Worm (Caenorhabditis elegans) whole organism, L4 larva: Measurements from ENCODE around the gene T13C5.9.

Experiments
- F26F4.8 ChIP-seq: fragments of 200-800 bp; sonication (Bioruptor generic); conservative IDR thresholded peaks from 2 replicates; pipeline ENCODE4 v1.3.6; 2022; ENCODE audit warnings: missing genetic modification characterization, missing compliant biosample characterization
- F49E8.2 ChIP-seq: sonication (generic microtip); optimal IDR thresholded peaks from 2 replicates; lab custom pipeline; 2016; ENCODE audit warnings: missing compliant biosample characterization, mild to moderate bottlenecking, missing genetic modification characterization, borderline replicate concordance
- R02D3.7 ChIP-seq: fragments of 150-350 bp; sonication (generic microtip); optimal IDR thresholded peaks from 3 replicates; lab custom pipeline; 2014; ENCODE audit warnings: missing biosample characterization, missing genetic modification characterization
- T26A8.4 ChIP-seq: fragments of 200-800 bp; sonication (Bioruptor generic); IDR thresholded peaks from 2 replicates; pipeline ENCODE4 v1.3.6; 2022; ENCODE audit warnings: missing genetic modification characterization, missing compliant biosample characterization
- Y105C5A.15 ChIP-seq: fragments of 200-800 bp; sonication (Bioruptor generic); IDR thresholded peaks from 2 replicates; pipeline ENCODE4 v1.3.6; 2022; ENCODE audit warnings: missing genetic modification characterization, missing compliant biosample characterization
- Y48G9A.11 ChIP-seq: fragments of 200-800 bp; sonication (Bioruptor generic); IDR thresholded peaks from 2 replicates; pipeline ENCODE4 v1.3.6; 2022; ENCODE audit warnings: missing genetic modification reagents, missing genetic modification characterization, missing compliant biosample characterization
- ZK546.5 ChIP-seq, 2 experiments: sonication (generic microtip); optimal IDR thresholded peaks; 2 replicates each; lab custom pipeline; 2017; ENCODE audit warnings: missing biosample characterization in 2 of 2, missing genetic modification characterization in 2 of 2
- aha-1 ChIP-seq: fragments of 150-350 bp; peaks from one replicate; lab custom pipeline; 2014; ENCODE audit warnings: missing biosample characterization, missing genetic modification characterization
- ceh-20 ChIP-seq: fragments of 200-800 bp; sonication (Bioruptor generic); IDR thresholded peaks from 2 replicates; pipeline ENCODE4 v1.3.6; 2022; ENCODE audit warnings: missing genetic modification reagents, missing genetic modification characterization, missing compliant biosample characterization
- ceh-28 ChIP-seq: fragments of 150-350 bp; optimal IDR thresholded peaks from 2 replicates; lab custom pipeline; 2014; ENCODE audit warnings: missing biosample characterization, missing genetic modification reagents, missing genetic modification characterization
- ceh-32 ChIP-seq: sonication (generic microtip); optimal IDR thresholded peaks from 2 replicates; lab custom pipeline; 2016; ENCODE audit warnings: mild to moderate bottlenecking, missing genetic modification characterization, missing compliant biosample characterization; ENCODE audit not compliant: poor library complexity
- ceh-44 ChIP-seq: fragments of 200-800 bp; sonication (Bioruptor generic); IDR thresholded peaks from 2 replicates; pipeline ENCODE4 v1.3.6; 2022; ENCODE audit warnings: missing genetic modification reagents, missing genetic modification characterization, missing compliant biosample characterization
- ceh-62 ChIP-seq: sonication (generic microtip); optimal IDR thresholded peaks from 2 replicates; lab custom pipeline; 2017; ENCODE audit warnings: missing biosample characterization, missing genetic modification characterization
- ctbp-1 ChIP-seq: fragments of 200-800 bp; sonication (Bioruptor generic); IDR thresholded peaks from 2 replicates; pipeline ENCODE4 v1.3.6; 2022; ENCODE audit warnings: missing genetic modification reagents, missing genetic modification characterization, missing compliant biosample characterization
- daf-12 ChIP-seq: fragments of 150-350 bp; optimal IDR thresholded peaks from 2 replicates; lab custom pipeline; 2014; ENCODE audit warnings: missing biosample characterization, missing genetic modification reagents, missing genetic modification characterization
- daf-16 ChIP-seq, 3 experiments: sonication (generic microtip); optimal IDR thresholded peaks; 2 replicates each; lab custom pipeline; 2016 to 2017; ENCODE audit warnings: missing genetic modification characterization in 3 of 3, missing genetic modification reagents in 3 of 3, mild to moderate bottlenecking in 2 of 3, missing compliant biosample characterization in 2 of 3, missing biosample characterization in 1 of 3, moderate library complexity in 1 of 3
- daf-19 ChIP-seq: fragments of 200-800 bp; sonication (Bioruptor generic); conservative IDR thresholded peaks from 2 replicates; pipeline ENCODE4 v1.3.6; 2022; ENCODE audit warnings: missing genetic modification characterization, missing compliant biosample characterization
- daf-8 ChIP-seq: fragments of 200-800 bp; sonication (Bioruptor generic); IDR thresholded peaks from 2 replicates; pipeline ENCODE4 v1.3.6; 2022; ENCODE audit warnings: missing genetic modification characterization, missing compliant biosample characterization
- dmd-8 ChIP-seq: fragments of 200-800 bp; sonication (Bioruptor generic); IDR thresholded peaks from 2 replicates; pipeline ENCODE4 v1.3.6; 2022; ENCODE audit warnings: missing genetic modification characterization, missing compliant biosample characterization
- dmd-9 ChIP-seq: fragments of 200-800 bp; sonication (Bioruptor generic); IDR thresholded peaks from 2 replicates; pipeline ENCODE4 v1.3.6; 2022; ENCODE audit warnings: missing genetic modification reagents, missing genetic modification characterization, missing compliant biosample characterization
- duxl-1 ChIP-seq: sonication (generic microtip); optimal IDR thresholded peaks from 2 replicates; lab custom pipeline; 2016; ENCODE audit warnings: mild to moderate bottlenecking, missing genetic modification characterization, moderate library complexity, missing compliant biosample characterization; ENCODE audit not compliant: poor library complexity
- egl-27 ChIP-seq: sonication (generic microtip); optimal IDR thresholded peaks from 3 replicates; lab custom pipeline; 2017; ENCODE audit warnings: missing biosample characterization, missing genetic modification reagents, missing genetic modification characterization
- egl-43 ChIP-seq: fragments of 200-800 bp; sonication (Bioruptor generic); IDR thresholded peaks from 2 replicates; pipeline ENCODE4 v1.3.6; 2022; ENCODE audit warnings: missing genetic modification reagents, missing genetic modification characterization, missing compliant biosample characterization
- gei-8 ChIP-seq: fragments of 200-800 bp; sonication (Bioruptor generic); optimal IDR thresholded peaks from 2 replicates; lab custom pipeline; 2018; ENCODE audit warnings: mild to moderate bottlenecking, missing genetic modification characterization, missing compliant biosample characterization
- hif-1 ChIP-seq, 2 experiments: sonication (generic microtip); optimal IDR thresholded peaks; 2 replicates each; lab custom pipeline; 2016 to 2017; ENCODE audit warnings: missing compliant biosample characterization in 2 of 2, missing genetic modification characterization in 2 of 2, missing genetic modification reagents in 2 of 2, missing genotype in 2 of 2, mild to moderate bottlenecking in 1 of 2
- hlh-11 ChIP-seq: fragments of 200-800 bp; sonication (Bioruptor generic); optimal IDR thresholded peaks from 2 replicates; lab custom pipeline; 2018; ENCODE audit warnings: mild to moderate bottlenecking, missing genetic modification characterization, missing compliant biosample characterization
- hlh-30 ChIP-seq: sonication (generic microtip); optimal IDR thresholded peaks from 2 replicates; lab custom pipeline; 2017; ENCODE audit warnings: antibody characterized with exemption, mild to moderate bottlenecking, missing genetic modification characterization, missing compliant biosample characterization; ENCODE audit not compliant: insufficient read depth
- jun-1 ChIP-seq: fragments of 150-350 bp; optimal IDR thresholded peaks from 2 replicates; lab custom pipeline; 2014; ENCODE audit warnings: missing biosample characterization, missing genetic modification reagents, missing genetic modification characterization
- lim-7 ChIP-seq: fragments of 200-800 bp; sonication (Bioruptor generic); IDR thresholded peaks from 2 replicates; pipeline ENCODE4 v1.3.6; 2022; ENCODE audit warnings: missing genetic modification characterization, missing compliant biosample characterization
- lin-13 ChIP-seq: fragments of 150-350 bp; optimal IDR thresholded peaks from 2 replicates; lab custom pipeline; 2014; ENCODE audit warnings: missing biosample characterization, missing genetic modification reagents, missing genetic modification characterization
- lin-15B ChIP-seq: fragments of 150-350 bp; sonication (generic microtip); optimal IDR thresholded peaks from 3 replicates; lab custom pipeline; 2014; ENCODE audit warnings: missing biosample characterization, missing genetic modification characterization
- lin-38 ChIP-seq: fragments of 200-800 bp; sonication (Bioruptor generic); IDR thresholded peaks from 2 replicates; pipeline ENCODE4 v1.3.6; 2022; ENCODE audit warnings: missing genetic modification reagents, missing genetic modification characterization, missing compliant biosample characterization
- madf-9 ChIP-seq: fragments of 200-800 bp; sonication (Bioruptor generic); conservative IDR thresholded peaks from 2 replicates; pipeline ENCODE4 v1.3.6; 2022; ENCODE audit warnings: missing genetic modification reagents, missing genetic modification characterization, missing compliant biosample characterization
- mep-1 ChIP-seq: fragments of 150-350 bp; sonication (generic microtip); optimal IDR thresholded peaks from 3 replicates; lab custom pipeline; 2014; ENCODE audit warnings: missing biosample characterization, missing genetic modification characterization
- mes-2 ChIP-seq: sonication (generic microtip); optimal IDR thresholded peaks from 2 replicates; lab custom pipeline; 2016; ENCODE audit warnings: missing genotype, mild to moderate bottlenecking, missing genetic modification characterization, missing compliant biosample characterization; ENCODE audit not compliant: poor library complexity, severe bottlenecking
- mxl-3 ChIP-seq: fragments of 200-800 bp; sonication (Bioruptor generic); optimal IDR thresholded peaks from 2 replicates; lab custom pipeline; 2018; ENCODE audit warnings: mild to moderate bottlenecking, missing genetic modification characterization, missing compliant biosample characterization
- nhr-10 ChIP-seq: fragments of 150-350 bp; optimal IDR thresholded peaks from 2 replicates; lab custom pipeline; 2014; ENCODE audit warnings: missing biosample characterization, missing genetic modification characterization
- nhr-237 ChIP-seq: sonication (generic microtip); optimal IDR thresholded peaks from 2 replicates; lab custom pipeline; 2017; ENCODE audit warnings: missing biosample characterization, missing genetic modification characterization
- nhr-25 ChIP-seq: sonication (generic microtip); optimal IDR thresholded peaks from 2 replicates; lab custom pipeline; 2017; ENCODE audit warnings: missing genetic modification characterization, mild to moderate bottlenecking, missing compliant biosample characterization, antibody characterized with exemption, moderate library complexity, borderline replicate concordance; ENCODE audit not compliant: insufficient read depth
- nhr-42 ChIP-seq: fragments of 200-800 bp; sonication (Bioruptor generic); IDR thresholded peaks from 2 replicates; pipeline ENCODE4 v1.3.6; 2022; ENCODE audit warnings: missing genetic modification characterization, missing compliant biosample characterization
- nhr-76 ChIP-seq: fragments of 150-350 bp; optimal IDR thresholded peaks from 2 replicates; lab custom pipeline; 2014; ENCODE audit warnings: missing biosample characterization, missing genetic modification characterization
- pha-4 ChIP-seq, 2 experiments: fragments of 150-350 bp in 1 of 2; fragments of 200-800 bp in 1 of 2; sonication (Bioruptor generic) in 1 of 2; IDR thresholded peaks in 1 of 2; optimal IDR thresholded peaks in 1 of 2; 2 replicates each; pipeline versions ENCODE4 v1.3.6 to Lab custom; 2014 to 2022; ENCODE audit warnings: missing genetic modification characterization in 2 of 2, missing genetic modification reagents in 2 of 2, missing biosample characterization in 1 of 2, missing compliant biosample characterization in 1 of 2
- saeg-2 ChIP-seq: fragments of 200-800 bp; sonication (Bioruptor generic); IDR thresholded peaks from 2 replicates; pipeline ENCODE4 v1.3.6; 2022; ENCODE audit warnings: missing genetic modification reagents, missing genetic modification characterization, missing compliant biosample characterization
- sdz-12 ChIP-seq: fragments of 200-800 bp; sonication (Bioruptor generic); optimal IDR thresholded peaks from 2 replicates; lab custom pipeline; 2018; ENCODE audit warnings: mild to moderate bottlenecking, missing genetic modification characterization, missing compliant biosample characterization
- skn-1 ChIP-seq: fragments of 150-350 bp; optimal IDR thresholded peaks from 2 replicates; lab custom pipeline; 2014; ENCODE audit warnings: missing biosample characterization, missing genetic modification characterization
- snpc-4 ChIP-seq: fragments of 150-350 bp; optimal IDR thresholded peaks from 2 replicates; lab custom pipeline; 2014; ENCODE audit warnings: missing biosample characterization, missing genetic modification characterization
- tra-1 ChIP-seq: fragments of 200-800 bp; sonication (Bioruptor generic); IDR thresholded peaks from 2 replicates; pipeline ENCODE4 v1.3.6; 2022; ENCODE audit warnings: missing genetic modification reagents, missing genetic modification characterization, missing compliant biosample characterization
- zip-11 ChIP-seq: fragments of 200-800 bp; sonication (Bioruptor generic); IDR thresholded peaks from 2 replicates; pipeline ENCODE4 v1.3.6; 2022; ENCODE audit warnings: missing genetic modification characterization, missing compliant biosample characterization
- zip-2 ChIP-seq: fragments of 150-350 bp; optimal IDR thresholded peaks from 2 replicates; lab custom pipeline; 2014; ENCODE audit warnings: missing biosample characterization, missing genetic modification characterization
- ztf-11 ChIP-seq: fragments of 150-350 bp; optimal IDR thresholded peaks from 2 replicates; lab custom pipeline; 2014; ENCODE audit warnings: missing biosample characterization, missing genetic modification characterization

T13C5.9 gene

DNA sequence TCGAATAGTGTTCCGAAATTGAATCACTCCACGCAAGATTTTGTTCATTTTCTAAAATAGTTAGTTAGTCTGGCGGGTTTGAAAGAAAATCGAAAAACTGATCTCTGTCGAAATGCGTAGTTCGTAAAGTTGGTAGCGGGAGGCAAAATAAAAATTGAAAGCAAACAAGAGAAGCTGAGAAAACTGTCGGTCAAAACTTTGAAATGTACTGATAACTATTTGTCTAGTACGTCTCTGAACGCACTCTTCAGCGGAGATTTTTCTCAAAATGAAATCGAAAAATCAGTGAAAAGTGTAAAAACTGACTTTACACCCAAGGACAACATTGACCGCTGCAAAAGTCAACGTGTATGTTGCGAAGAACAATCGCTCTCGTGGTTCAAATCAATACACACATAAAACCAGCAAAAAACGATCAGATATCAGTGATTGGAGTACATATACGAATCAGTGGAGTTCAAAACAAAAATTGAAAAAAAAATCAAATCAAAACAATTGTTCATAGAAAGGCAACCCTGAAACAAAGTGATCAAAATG, 14.7 kb downstream of the T13C5.9 start, which contains the start of gene bca-1:
Gene bca-1, minus strand, starts transcription at position 51 of the 537 bp plus-strand sequence.
- TF ChIP-seq hlh-30 (tag; lab: Kevin White, UChicago) = peak; percentile 84
- TF ChIP-seq daf-8 (GFP tag; lab: Robert Waterston, UW) = no peak
- TF ChIP-seq egl-27 (tag; lab: Kevin White, UChicago) = no peak
- TF ChIP-seq duxl-1 (tag; lab: Kevin White, UChicago) = no peak
- TF ChIP-seq mxl-3 = peak; percentile 37
- peak in 1 of 2 experiments; percentile 22 for TF ChIP-seq daf-16 (GFP tag; optimal IDR thresholded peaks at IDR 0.05; lab: Kevin White, UChicago)
- TF ChIP-seq daf-16 (tag; optimal IDR thresholded peaks at IDR 0.05; lab: Kevin White, UChicago) = peak; percentile 53
- TF ChIP-seq daf-12 (tag; lab: Kevin White, UChicago) = no peak
- no peak for TF ChIP-seq tra-1 (GFP tag; lab: Robert Waterston, UW)
- no peak for TF ChIP-seq lin-38
- TF ChIP-seq nhr-76 (tag; lab: Kevin White, UChicago) = no peak
- no peak for TF ChIP-seq lim-7
- peak; percentile 65 for TF ChIP-seq hlh-11
- no peak for TF ChIP-seq daf-19 (GFP tag; lab: Robert Waterston, UW)
- TF ChIP-seq R02D3.7 = no peak
- TF ChIP-seq zip-11 (GFP tag; lab: Robert Waterston, UW) = no peak
- no peak for TF ChIP-seq skn-1 (tag; lab: Kevin White, UChicago)
- TF ChIP-seq mes-2 (tag; lab: Kevin White, UChicago) = no peak
- TF ChIP-seq jun-1 (tag; lab: Kevin White, UChicago) = no peak
- no peak for TF ChIP-seq lin-13 (GFP tag; lab: Kevin White, UChicago)
- TF ChIP-seq ceh-62 (tag; lab: Kevin White, UChicago) = no peak
- TF ChIP-seq saeg-2 (GFP tag; lab: Robert Waterston, UW) = no peak
- no peak for TF ChIP-seq madf-9 (GFP tag; lab: Robert Waterston, UW)
- no peak for TF ChIP-seq ZK546.5 (tag; optimal IDR thresholded peaks at IDR 0.05; lab: Kevin White, UChicago)
- TF ChIP-seq lin-15B = no peak
- no peak for TF ChIP-seq sdz-12
- peak in 1 of 2 experiments; percentile 24 for TF ChIP-seq hif-1 (tag; optimal IDR thresholded peaks at IDR 0.05; lab: Kevin White, UChicago)
- peak; percentile 64 for TF ChIP-seq nhr-10 (tag; lab: Kevin White, UChicago)
- no peak for TF ChIP-seq dmd-9 (GFP tag; lab: Robert Waterston, UW)
- TF ChIP-seq ctbp-1 = no peak
- TF ChIP-seq gei-8 = no peak
- no peak for TF ChIP-seq egl-43 (GFP tag; lab: Robert Waterston, UW)
- TF ChIP-seq ceh-20 = no peak
- no peak for TF ChIP-seq zip-2 (tag; lab: Kevin White, UChicago)
- peak; percentile 59 for TF ChIP-seq mep-1
- no peak for TF ChIP-seq ceh-44 (GFP tag; lab: Robert Waterston, UW)
- no peak for TF ChIP-seq Y105C5A.15 (GFP tag; lab: Robert Waterston, UW)
- TF ChIP-seq T26A8.4 (GFP tag; lab: Robert Waterston, UW) = no peak
- TF ChIP-seq nhr-42 = no peak
- TF ChIP-seq F49E8.2 (tag; lab: Kevin White, UChicago) = no peak
- peak; percentile 14 for TF ChIP-seq nhr-25 (tag; lab: Kevin White, UChicago)
- no peak for TF ChIP-seq dmd-8 (GFP tag; lab: Robert Waterston, UW)
- TF ChIP-seq F26F4.8 = no peak
- no peak for TF ChIP-seq nhr-237 (tag; lab: Kevin White, UChicago)
- no peak for TF ChIP-seq ceh-32 (tag; lab: Kevin White, UChicago)
- no peak for TF ChIP-seq pha-4 (GFP tag; IDR thresholded peaks at IDR 0.05; lab: Robert Waterston, UW)
- TF ChIP-seq pha-4 (tag; optimal IDR thresholded peaks at IDR 0.05; lab: Kevin White, UChicago) = peak; percentile 5
- no peak for TF ChIP-seq Y48G9A.11
- no peak for TF ChIP-seq ceh-28 (tag; lab: Kevin White, UChicago)
- TF ChIP-seq ztf-11 = no peak
- peak; percentile 77 for TF ChIP-seq aha-1
- TF ChIP-seq snpc-4 (tag; lab: Kevin White, UChicago) = no peak
